Worm (Caenorhabditis elegans) whole organism, early embryonic: Measurements from ENCODE around the gene C09G12.17.
A peak's percentile ranks its signal among the peaks of the same experiment; 100 is the strongest.

Source experiments
- B0310.2 ChIP-seq: sonication (generic microtip); optimal IDR thresholded peaks from 2 replicates; lab custom pipeline; 2016; ENCODE audit warnings: mild to moderate bottlenecking, missing genetic modification characterization, missing compliant biosample characterization
- F13C5.2 ChIP-seq: sonication (generic microtip); optimal IDR thresholded peaks from 2 replicates; lab custom pipeline; 2017; ENCODE audit warnings: mild to moderate bottlenecking, missing genetic modification characterization, inconsistent platforms, missing compliant biosample characterization
- aly-1 ChIP-seq: sonication (generic microtip); optimal IDR thresholded peaks from 2 replicates; lab custom pipeline; 2016; ENCODE audit warnings: missing genetic modification characterization, missing compliant biosample characterization
- ama-1 ChIP-seq: fragments of 150-350 bp; optimal IDR thresholded peaks from 2 replicates; lab custom pipeline; 2014
- ceh-13 ChIP-seq: fragments of 200-800 bp; sonication (Bioruptor generic); optimal IDR thresholded peaks from 2 replicates; lab custom pipeline; 2018; ENCODE audit warnings: mild to moderate bottlenecking, missing genetic modification characterization, missing compliant biosample characterization
- ceh-36 ChIP-seq: sonication (generic microtip); optimal IDR thresholded peaks from 2 replicates; lab custom pipeline; 2016; ENCODE audit warnings: missing genetic modification characterization, inconsistent platforms, missing compliant biosample characterization
- ets-7 ChIP-seq: sonication (generic microtip); optimal IDR thresholded peaks from 2 replicates; lab custom pipeline; 2016; ENCODE audit warnings: missing genotype, missing genetic modification characterization, missing compliant biosample characterization
- flt-1 ChIP-seq: fragments of 200-800 bp; sonication (Bioruptor generic); IDR thresholded peaks from 2 replicates; pipeline ENCODE4 v1.3.6; 2022; ENCODE audit warnings: missing genetic modification characterization, missing compliant biosample characterization
- hmbx-1 ChIP-seq: sonication (generic microtip); optimal IDR thresholded peaks from 2 replicates; lab custom pipeline; 2016; ENCODE audit warnings: mild to moderate bottlenecking, missing genetic modification characterization, missing compliant biosample characterization
- hmg-4 ChIP-seq: fragments of 200-800 bp; sonication (Bioruptor generic); optimal IDR thresholded peaks from 2 replicates; lab custom pipeline; 2018; ENCODE audit warnings: mild to moderate bottlenecking, missing genetic modification characterization, missing compliant biosample characterization
- hnd-1 ChIP-seq: sonication (generic microtip); optimal IDR thresholded peaks from 2 replicates; lab custom pipeline; 2016; ENCODE audit warnings: missing genetic modification characterization, missing compliant biosample characterization
- pes-1 ChIP-seq: fragments of 200-800 bp; sonication (Bioruptor generic); IDR thresholded peaks from 2 replicates; pipeline ENCODE4 v1.3.6; 2022; ENCODE audit warnings: missing genetic modification reagents, missing genetic modification characterization, missing compliant biosample characterization
- scrt-1 ChIP-seq: fragments of 200-800 bp; sonication (Bioruptor generic); IDR thresholded peaks from 2 replicates; pipeline ENCODE4 v1.3.6; 2022; ENCODE audit warnings: missing genetic modification characterization, missing compliant biosample characterization
- sea-1 ChIP-seq: fragments of 200-800 bp; sonication (Bioruptor generic); conservative IDR thresholded peaks from 2 replicates; pipeline ENCODE4 v1.3.6; 2022; ENCODE audit warnings: missing genetic modification characterization, missing compliant biosample characterization
- tbx-11 ChIP-seq: fragments of 200-800 bp; sonication (Bioruptor generic); IDR thresholded peaks from 2 replicates; pipeline ENCODE4 v1.3.6; 2022; ENCODE audit warnings: missing genetic modification characterization, missing compliant biosample characterization
- tbx-37 ChIP-seq: fragments of 200-800 bp; sonication (Bioruptor generic); conservative IDR thresholded peaks from 2 replicates; pipeline ENCODE4 v1.3.6; 2022; ENCODE audit warnings: missing genetic modification reagents, missing genetic modification characterization, missing compliant biosample characterization
- tra-4 ChIP-seq: sonication (generic microtip); optimal IDR thresholded peaks from 2 replicates; lab custom pipeline; 2017; ENCODE audit warnings: missing genetic modification characterization, missing compliant biosample characterization

The C09G12.17 gene

ce11 chrIV:3526831-3527404 is 30.7 kb upstream of the C09G12.17 start, which contains the start of gene M57.2:
Gene M57.2, plus strand, starts transcription at chrIV:3527354.
- no peak for TF ChIP-seq ceh-13 (GFP tag; lab: Kevin White, UChicago)

- TF ChIP-seq B0310.2 (tag; lab: Kevin White, UChicago) (peak; percentile 29), ceh-13 (GFP tag; lab: Kevin White, UChicago) (no peak), tra-4 (tag; lab: Kevin White, UChicago) (no peak), tbx-11 (no peak), flt-1 (GFP tag; lab: Robert Waterston, UW) (no peak), scrt-1 (GFP tag; lab: Robert Waterston, UW) (no peak), sea-1 (GFP tag; lab: Robert Waterston, UW) (no peak), ama-1 (lab: Kevin White, UChicago) (peak; percentile 61)
Measured at ce11 chrIV:3526144-3526797, 30.0 kb upstream of the C09G12.17 start.

- TF ChIP-seq flt-1 (GFP tag; lab: Robert Waterston, UW) (peak; percentile 89), tra-4 (tag; lab: Kevin White, UChicago) (peak; percentile 51), tbx-37 (GFP tag; lab: Robert Waterston, UW) (peak; percentile 82), hmg-4 (GFP tag; lab: Kevin White, UChicago) (peak; percentile 89), pes-1 (GFP tag; lab: Robert Waterston, UW) (peak; percentile 94), hnd-1 (tag; lab: Kevin White, UChicago) (peak; percentile 75), aly-1 (tag; lab: Kevin White, UChicago) (peak; percentile 92), ceh-13 (GFP tag; lab: Kevin White, UChicago) (peak; percentile 73), hmbx-1 (peak; percentile 45), F13C5.2 (tag; lab: Kevin White, UChicago) (peak; percentile 86), scrt-1 (GFP tag; lab: Robert Waterston, UW) (peak; percentile 91), sea-1 (GFP tag; lab: Robert Waterston, UW) (peak; percentile 91), B0310.2 (tag; lab: Kevin White, UChicago) (peak; percentile 85), ceh-36 (tag; lab: Kevin White, UChicago) (peak; percentile 86), ets-7 (tag; lab: Kevin White, UChicago) (peak; percentile 67), ama-1 (lab: Kevin White, UChicago) (peak; percentile 10), tbx-11 (peak; percentile 85)
Measured at ce11 chrIV:3524584-3525020, 28.3 kb upstream of the C09G12.17 start.

ce11 chrIV:3523419-3523818 is 27.2 kb upstream of the C09G12.17 start:
- TF ChIP-seq hmbx-1 (no peak), scrt-1 (GFP tag; lab: Robert Waterston, UW) (0 out of 2 replicates have a peak, but pooled peaks have one; percentile 29)

- TF ChIP-seq aly-1 (tag; lab: Kevin White, UChicago) (no peak), ama-1 (lab: Kevin White, UChicago) (no peak), ceh-36 (tag; lab: Kevin White, UChicago) (peak; percentile 39), ets-7 (tag; lab: Kevin White, UChicago) (no peak), flt-1 (GFP tag; lab: Robert Waterston, UW) (0 out of 2 replicates have a peak, but pooled peaks have one; percentile 18), hmbx-1 (no peak), tbx-11 (no peak), hnd-1 (tag; lab: Kevin White, UChicago) (no peak), sea-1 (GFP tag; lab: Robert Waterston, UW) (no peak)
Measured at ce11 chrIV:3521710-3522109, 25.5 kb upstream of the C09G12.17 start.

- TF ChIP-seq flt-1 (GFP tag; lab: Robert Waterston, UW) (0 out of 2 replicates have a peak, but pooled peaks have one; percentile 9), ets-7 (tag; lab: Kevin White, UChicago) (no peak), ama-1 (lab: Kevin White, UChicago) (no peak), tbx-37 (GFP tag; lab: Robert Waterston, UW) (no peak)
Measured at ce11 chrIV:3520957-3521356, 24.7 kb upstream of the C09G12.17 start.

DNA sequence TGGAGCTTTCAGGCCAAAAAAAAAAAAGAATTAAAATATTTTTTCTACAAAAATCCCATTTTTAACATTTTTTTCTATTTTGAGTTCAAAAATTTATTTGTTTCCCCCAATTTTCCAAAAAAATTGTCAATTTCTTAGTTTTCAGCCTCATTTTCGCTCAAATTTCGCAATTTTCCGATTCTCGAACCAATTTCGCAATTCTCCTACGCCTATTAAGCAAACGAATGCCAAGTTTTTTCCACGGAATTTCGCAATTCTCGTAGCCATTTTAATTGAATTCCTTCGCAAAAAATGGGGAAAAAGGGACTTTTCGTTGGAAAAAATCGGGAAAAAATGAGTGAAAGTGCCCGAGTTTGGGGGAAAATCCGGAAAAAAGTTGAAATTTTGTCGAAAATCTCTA is 24.1 kb upstream of the C09G12.17 start:
- TF ChIP-seq ceh-13 (GFP tag; lab: Kevin White, UChicago) (no peak), ets-7 (tag; lab: Kevin White, UChicago) (no peak), ceh-36 (tag; lab: Kevin White, UChicago) (no peak), hmg-4 (GFP tag; lab: Kevin White, UChicago) (no peak), ama-1 (lab: Kevin White, UChicago) (no peak), aly-1 (tag; lab: Kevin White, UChicago) (no peak), pes-1 (GFP tag; lab: Robert Waterston, UW) (no peak), B0310.2 (tag; lab: Kevin White, UChicago) (no peak), flt-1 (GFP tag; lab: Robert Waterston, UW) (no peak), tbx-37 (GFP tag; lab: Robert Waterston, UW) (no peak), tra-4 (tag; lab: Kevin White, UChicago) (no peak), F13C5.2 (tag; lab: Kevin White, UChicago) (no peak), sea-1 (GFP tag; lab: Robert Waterston, UW) (no peak), hmbx-1 (no peak), hnd-1 (tag; lab: Kevin White, UChicago) (no peak), scrt-1 (GFP tag; lab: Robert Waterston, UW) (no peak)
